Worm (Caenorhabditis elegans): Measurements from ENCODE around the gene F25A2.1.

The F25A2.1 gene

DNA sequence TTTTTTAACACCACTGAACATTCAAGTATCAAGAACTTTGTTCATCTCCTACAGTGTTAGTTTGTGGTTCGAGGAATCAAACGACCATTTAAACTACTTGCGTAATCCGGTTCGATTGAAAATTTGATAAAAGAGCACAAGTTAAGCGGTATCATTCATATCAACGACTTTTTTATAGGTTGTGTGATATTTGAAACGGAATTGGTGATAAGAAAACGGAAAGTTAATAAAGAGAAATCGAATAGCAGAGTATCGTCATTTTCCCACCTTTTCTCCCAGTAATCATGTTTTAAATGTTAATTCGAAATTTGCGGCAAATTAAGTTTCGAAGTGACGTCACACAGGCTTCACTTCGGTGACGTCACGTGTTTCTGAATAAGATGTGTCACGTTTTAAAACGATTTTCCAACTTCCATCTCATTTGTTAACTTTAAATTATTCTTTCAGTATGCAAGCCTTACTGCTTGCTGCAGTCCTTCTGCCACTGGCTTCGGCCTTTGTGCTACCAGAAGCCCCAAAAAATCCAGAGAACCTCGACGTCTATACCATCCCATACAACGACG lies 3.0 kb upstream of the F25A2.1 start, which contains the start of gene T21H3.1 (continued):
- TF ChIP-seq T26A8.4 (GFP tag; IDR thresholded peaks at IDR 0.05) (no peak), nhr-10 (tag; optimal IDR thresholded peaks at IDR 0.05) (peak; percentile 13), madf-5 (GFP tag; IDR thresholded peaks at IDR 0.05) (no peak), egl-43 (GFP tag; IDR thresholded peaks at IDR 0.05) (no peak), nhr-25 (tag; optimal IDR thresholded peaks at IDR 0.05; ENCODE audit: borderline replicate concordance, insufficient read depth) (no peak), lim-7 (GFP tag; IDR thresholded peaks at IDR 0.05) (no peak), dmd-8 (GFP tag; IDR thresholded peaks at IDR 0.05) (no peak), nhr-237 (tag; optimal IDR thresholded peaks at IDR 0.05) (no peak), saeg-2 (GFP tag; IDR thresholded peaks at IDR 0.05) (no peak), ama-1 (optimal IDR thresholded peaks at IDR 0.05) (no peak), sdz-12 (GFP tag; optimal IDR thresholded peaks at IDR 0.05) (no peak), egl-27 (tag; optimal IDR thresholded peaks at IDR 0.05) (no peak), nhr-28 (tag; optimal IDR thresholded peaks at IDR 0.05) (peak; percentile 91), hif-1 (tag; optimal IDR thresholded peaks at IDR 0.05) (no peak), Y5F2A.4 (GFP tag; optimal IDR thresholded peaks at IDR 0.05) (no peak), nhr-102 (tag; optimal IDR thresholded peaks at IDR 0.05) (no peak), mdl-1 (tag; optimal IDR thresholded peaks at IDR 0.05) (no peak), T20F7.1 (GFP tag; optimal IDR thresholded peaks at IDR 0.05) (no peak), madf-9 (GFP tag; conservative IDR thresholded peaks at IDR 0.05) (no peak), tag-97 (GFP tag; IDR thresholded peaks at IDR 0.05) (no peak), hmg-1.1 (GFP tag; IDR thresholded peaks at IDR 0.05) (no peak), hlh-11 (tag; optimal IDR thresholded peaks at IDR 0.05) (peak; percentile 49), nhr-11 (tag; optimal IDR thresholded peaks at IDR 0.05) (no peak), ceh-82 (tag; optimal IDR thresholded peaks at IDR 0.05) (no peak), arid-1 (GFP tag; conservative IDR thresholded peaks at IDR 0.05) (no peak), F10B5.3 (tag; optimal IDR thresholded peaks at IDR 0.05) (no peak), vab-7 (GFP tag; IDR thresholded peaks at IDR 0.05) (no peak), aly-2 (tag; optimal IDR thresholded peaks at IDR 0.05) (no peak), dpl-1 (GFP tag; optimal IDR thresholded peaks at IDR 0.05) (no peak), ces-1 (GFP tag; optimal IDR thresholded peaks at IDR 0.05) (no peak), nhr-48 (tag; optimal IDR thresholded peaks at IDR 0.05) (no peak), zag-1 (tag; optimal IDR thresholded peaks at IDR 0.05) (no peak), skn-1 (tag; optimal IDR thresholded peaks at IDR 0.05) (no peak), lir-3 (tag; optimal IDR thresholded peaks at IDR 0.05) (no peak)

ce11 chrV:1195995-1196394 lies 16.6 kb downstream of the F25A2.1 start, which contains the start of the genes wrb-1 and Y50D4A.4:
Gene wrb-1, plus strand, starts transcription at chrV:1196072.
Gene Y50D4A.4, minus strand, starts transcription at chrV:1196127.
- TF ChIP-seq lin-15B (tag; optimal IDR thresholded peaks at IDR 0.05) (no peak), ZK546.5 (tag; optimal IDR thresholded peaks at IDR 0.05) (no peak), lin-38 (GFP tag; IDR thresholded peaks at IDR 0.05) (peak; percentile 78), F44E2.7 (GFP tag; IDR thresholded peaks at IDR 0.05) (no peak), ctbp-1 (GFP tag; IDR thresholded peaks at IDR 0.05) (no peak), mes-2 (tag; optimal IDR thresholded peaks at IDR 0.05; ENCODE audit: poor library complexity, severe bottlenecking) (peak; percentile 87), ztf-7 (tag; optimal IDR thresholded peaks at IDR 0.05) (peak; percentile 13), lim-7 (GFP tag; IDR thresholded peaks at IDR 0.05) (no peak), ceh-82 (tag; optimal IDR thresholded peaks at IDR 0.05) (no peak), attf-4 (tag; optimal IDR thresholded peaks at IDR 0.05) (no peak), cey-2 (tag; optimal IDR thresholded peaks at IDR 0.05; ENCODE audit: borderline replicate concordance, insufficient read depth) (no peak), nhr-6 (tag; optimal IDR thresholded peaks at IDR 0.05) (peak; percentile 17), pha-4 (GFP tag; IDR thresholded peaks at IDR 0.05) (no peak), pha-4 (tag; optimal IDR thresholded peaks at IDR 0.05) (peak; percentile 18), zag-1 (tag; optimal IDR thresholded peaks at IDR 0.05) (no peak), nhr-48 (tag; optimal IDR thresholded peaks at IDR 0.05) (no peak), zfp-3 (GFP tag; conservative IDR thresholded peaks at IDR 0.05) (no peak), rbr-2 (tag; optimal IDR thresholded peaks at IDR 0.05) (peak; percentile 49), zip-11 (GFP tag; IDR thresholded peaks at IDR 0.05) (no peak), lsy-2 (tag; optimal IDR thresholded peaks at IDR 0.05) (peak in 1 of 2 experiments; percentile 90), Y5F2A.4 (GFP tag; optimal IDR thresholded peaks at IDR 0.05) (no peak), T20F7.1 (GFP tag; optimal IDR thresholded peaks at IDR 0.05) (peak; percentile 97), dpl-1 (GFP tag; optimal IDR thresholded peaks at IDR 0.05) (peak; percentile 86), dve-1 (tag; optimal IDR thresholded peaks at IDR 0.05; ENCODE audit: insufficient read depth) (peak; percentile 53)

Data from whole organism, L4 larva.